Worm (Caenorhabditis elegans) whole organism, L2 larva: ENCODE results near the gene Y55B1BL.1.

Experiments
- C34F6.9 ChIP-seq: fragments of 150-350 bp; optimal IDR thresholded peaks from 2 replicates; lab custom pipeline; 2014; ENCODE audit warnings: missing biosample characterization, missing genetic modification characterization
- ZK546.5 ChIP-seq: sonication (generic microtip); optimal IDR thresholded peaks from 2 replicates; lab custom pipeline; 2017; ENCODE audit warnings: missing biosample characterization, missing genetic modification characterization
- alr-1 ChIP-seq: fragments of 150-350 bp; optimal IDR thresholded peaks from 2 replicates; lab custom pipeline; 2014; ENCODE audit warnings: missing biosample characterization, missing genetic modification characterization
- ama-1 ChIP-seq: fragments of 150-350 bp; optimal IDR thresholded peaks from 2 replicates; lab custom pipeline; 2018; ENCODE audit warnings: inconsistent platforms
- blmp-1 ChIP-seq: sonication (generic microtip); optimal IDR thresholded peaks from 2 replicates; lab custom pipeline; 2017; ENCODE audit warnings: missing genetic modification characterization, mild to moderate bottlenecking, missing compliant biosample characterization, antibody characterized with exemption, moderate library complexity; ENCODE audit not compliant: insufficient read depth
- ceh-16 ChIP-seq: fragments of 150-350 bp; optimal IDR thresholded peaks from 2 replicates; lab custom pipeline; 2014; ENCODE audit warnings: missing biosample characterization, missing genetic modification characterization
- ceh-82 ChIP-seq: fragments of 150-350 bp; optimal IDR thresholded peaks from 2 replicates; lab custom pipeline; 2014; ENCODE audit warnings: missing biosample characterization, missing genetic modification characterization
- crh-2 ChIP-seq: sonication (generic microtip); optimal IDR thresholded peaks from 2 replicates; lab custom pipeline; 2017; ENCODE audit warnings: missing biosample characterization, missing genetic modification characterization
- dmd-4 ChIP-seq: sonication (generic microtip); optimal IDR thresholded peaks from 2 replicates; lab custom pipeline; 2017; ENCODE audit warnings: missing biosample characterization, missing genetic modification characterization
- egl-27 ChIP-seq: sonication (generic microtip); optimal IDR thresholded peaks from 3 replicates; lab custom pipeline; 2017; ENCODE audit warnings: missing biosample characterization, missing genetic modification reagents, missing genetic modification characterization
- fos-1 ChIP-seq: fragments of 150-350 bp; optimal IDR thresholded peaks from 2 replicates; lab custom pipeline; 2014; ENCODE audit warnings: missing biosample characterization, missing genetic modification characterization
- lin-11 ChIP-seq: fragments of 150-350 bp; sonication (generic microtip); optimal IDR thresholded peaks from 2 replicates; lab custom pipeline; 2014; ENCODE audit warnings: missing biosample characterization, missing genetic modification characterization, inconsistent platforms, mixed read lengths
- lin-13 ChIP-seq: fragments of 150-350 bp; optimal IDR thresholded peaks from 2 replicates; lab custom pipeline; 2014; ENCODE audit warnings: missing biosample characterization, missing genetic modification reagents, missing genetic modification characterization
- lin-39 ChIP-seq: fragments of 150-350 bp; optimal IDR thresholded peaks from 2 replicates; lab custom pipeline; 2014; ENCODE audit warnings: missing biosample characterization, missing genetic modification reagents, missing genetic modification characterization
- lsy-2 ChIP-seq, 2 experiments: fragments of 150-350 bp in 1 of 2; sonication (generic microtip) in 1 of 2; optimal IDR thresholded peaks; 2 replicates each; lab custom pipeline; 2014 to 2017; ENCODE audit warnings: missing biosample characterization in 2 of 2, missing genetic modification characterization in 2 of 2
- mab-5 ChIP-seq: fragments of 150-350 bp; optimal IDR thresholded peaks from 2 replicates; lab custom pipeline; 2014; ENCODE audit warnings: missing biosample characterization, missing genetic modification characterization
- mbf-1 ChIP-seq: sonication (generic microtip); optimal IDR thresholded peaks from 2 replicates; lab custom pipeline; 2017; ENCODE audit warnings: missing biosample characterization, missing genetic modification characterization
- mdl-1 ChIP-seq, 2 experiments: fragments of 150-350 bp in 1 of 2; sonication (generic microtip) in 1 of 2; optimal IDR thresholded peaks; 2 replicates each; lab custom pipeline; 2017; ENCODE audit warnings: missing biosample characterization in 2 of 2, missing genetic modification characterization in 2 of 2
- nhr-10 ChIP-seq: sonication (generic microtip); optimal IDR thresholded peaks from 2 replicates; lab custom pipeline; 2017; ENCODE audit warnings: missing biosample characterization, missing genetic modification characterization
- nhr-12 ChIP-seq: fragments of 150-350 bp; optimal IDR thresholded peaks from 2 replicates; lab custom pipeline; 2014; ENCODE audit warnings: missing biosample characterization, missing genetic modification characterization
- nhr-129 ChIP-seq: fragments of 150-350 bp; optimal IDR thresholded peaks from 2 replicates; lab custom pipeline; 2014; ENCODE audit warnings: missing biosample characterization, missing genetic modification characterization
- nhr-25 ChIP-seq: fragments of 150-350 bp; sonication (generic microtip); optimal IDR thresholded peaks from 3 replicates; lab custom pipeline; 2014; ENCODE audit warnings: missing biosample characterization, missing genetic modification characterization
- nhr-77 ChIP-seq: fragments of 150-350 bp; optimal IDR thresholded peaks from 2 replicates; lab custom pipeline; 2014; ENCODE audit warnings: missing biosample characterization, missing genetic modification characterization
- skn-1 ChIP-seq: sonication (generic microtip); optimal IDR thresholded peaks from 2 replicates; lab custom pipeline; 2017; ENCODE audit warnings: missing biosample characterization, missing genetic modification characterization
- sma-3 ChIP-seq: sonication (generic microtip); optimal IDR thresholded peaks from 2 replicates; lab custom pipeline; 2016; ENCODE audit warnings: missing genetic modification reagents, missing genetic modification characterization, missing compliant biosample characterization
- unc-39 ChIP-seq: fragments of 150-350 bp; optimal IDR thresholded peaks from 2 replicates; lab custom pipeline; 2014; ENCODE audit warnings: missing biosample characterization, missing genetic modification characterization
- unc-55 ChIP-seq: fragments of 150-350 bp; sonication (generic microtip); optimal IDR thresholded peaks from 3 replicates; lab custom pipeline; 2014; ENCODE audit warnings: missing biosample characterization, missing genetic modification reagents, missing genetic modification characterization
- ztf-1 ChIP-seq: fragments of 200-800 bp; sonication (Bioruptor generic); conservative IDR thresholded peaks from 2 replicates; pipeline ENCODE4 v1.3.6; 2022; ENCODE audit warnings: missing genetic modification characterization, missing compliant biosample characterization
- ztf-11 ChIP-seq: sonication (generic microtip); optimal IDR thresholded peaks from 2 replicates; lab custom pipeline; 2017; ENCODE audit warnings: missing biosample characterization, missing genetic modification characterization

Gene Y55B1BL.1

ce11 chrIII:381198-381597, 21.0 kb upstream of the Y55B1BL.1 start, which contains the start of gene gsto-3:
TSS of gene gsto-3 (minus strand) at chrIII:381298.
- TF ChIP-seq blmp-1 (tag; lab: Kevin White, UChicago): no peak
- TF ChIP-seq lin-13 (GFP tag; lab: Kevin White, UChicago): no peak
- no peak for TF ChIP-seq alr-1

ce11 chrIII:382470-382869, 19.7 kb upstream of the Y55B1BL.1 start, which contains the start of gene K10F12.7:
TSS of gene K10F12.7 (minus strand) at chrIII:382570.
- TF ChIP-seq dmd-4 (tag; lab: Kevin White, UChicago) (no peak), egl-27 (tag; lab: Kevin White, UChicago) (no peak), crh-2 (tag; lab: Kevin White, UChicago) (no peak), mab-5 (tag; lab: Kevin White, UChicago) (no peak), skn-1 (tag; lab: Kevin White, UChicago) (no peak), lin-11 (no peak), C34F6.9 (tag; lab: Kevin White, UChicago) (no peak), nhr-12 (tag; lab: Kevin White, UChicago) (no peak), ama-1 (no peak)

- TF ChIP-seq mdl-1 (tag; optimal IDR thresholded peaks at IDR 0.05; lab: Kevin White, UChicago) (no peak), sma-3 (no peak), blmp-1 (tag; lab: Kevin White, UChicago) (no peak), nhr-12 (tag; lab: Kevin White, UChicago) (no peak), ZK546.5 (tag; lab: Kevin White, UChicago) (no peak), unc-39 (tag; lab: Kevin White, UChicago) (no peak), nhr-25 (tag; lab: Kevin White, UChicago) (no peak), lsy-2 (tag; optimal IDR thresholded peaks at IDR 0.05; lab: Kevin White, UChicago) (no peak), nhr-129 (tag; lab: Kevin White, UChicago) (peak; percentile 32)
- TF ChIP-seq, all 48 proteins: peak for 1
Measured at ce11 chrIII:385068-385467, 17.1 kb upstream of the Y55B1BL.1 start.

- TF ChIP-seq alr-1: no peak
- TF ChIP-seq lsy-2 (tag; optimal IDR thresholded peaks at IDR 0.05; lab: Kevin White, UChicago): no peak
- no peak for TF ChIP-seq nhr-12 (tag; lab: Kevin White, UChicago)
- TF ChIP-seq ceh-16: no peak
- no peak for TF ChIP-seq unc-39 (tag; lab: Kevin White, UChicago)
- no peak for TF ChIP-seq mbf-1 (tag; lab: Kevin White, UChicago)
- TF ChIP-seq lin-13 (GFP tag; lab: Kevin White, UChicago): no peak
- no peak for TF ChIP-seq ceh-82 (tag; lab: Kevin White, UChicago)
- no peak for TF ChIP-seq ztf-11
- TF ChIP-seq, all 48 proteins: peak for 0
Measured at ce11 chrIII:400898-401297, 1.3 kb upstream of the Y55B1BL.1 start.

ce11 chrIII:418649-419048, 16.5 kb downstream of the Y55B1BL.1 start, which contains the start of gene stim-1:
TSS of gene stim-1 (minus strand) at chrIII:418749.
- no peak for TF ChIP-seq lin-39 (tag; lab: Kevin White, UChicago)
- TF ChIP-seq nhr-77: no peak
- no peak for TF ChIP-seq ztf-1 (GFP tag; lab: Robert Waterston, UW)

DNA sequence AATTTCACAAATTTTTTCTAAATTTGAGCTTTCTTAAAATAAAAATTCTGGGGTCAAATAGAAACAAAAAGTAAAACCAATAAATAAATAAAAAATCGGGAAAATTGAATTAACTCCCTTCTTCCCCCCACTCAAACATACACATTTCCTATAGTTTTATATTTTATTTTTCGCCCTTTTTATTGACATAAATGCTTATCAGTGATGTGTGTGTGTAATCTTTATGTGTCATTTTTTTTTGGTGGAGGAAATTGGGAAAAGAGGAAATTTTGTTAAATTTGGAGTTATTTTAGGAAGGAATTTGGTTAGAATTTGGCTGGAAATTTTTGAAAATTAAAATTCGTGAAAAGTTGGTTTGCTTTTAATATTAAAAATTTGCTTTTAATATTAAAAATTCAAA, 20.4 kb downstream of the Y55B1BL.1 start:
- TF ChIP-seq nhr-10: no peak
- peak; percentile 87 for TF ChIP-seq fos-1 (tag; lab: Kevin White, UChicago)

ce11 chrIII:423875-424274, 21.7 kb downstream of the Y55B1BL.1 start:
- TF ChIP-seq lsy-2 (tag; optimal IDR thresholded peaks at IDR 0.05; lab: Kevin White, UChicago) (peak in 1 of 2 experiments; percentile 20), lin-13 (GFP tag; lab: Kevin White, UChicago) (no peak), unc-55 (GFP tag; lab: Kevin White, UChicago) (peak; percentile 23), C34F6.9 (tag; lab: Kevin White, UChicago) (peak; percentile 5)
